Fruit fly (Drosophila melanogaster): ENCODE results near the gene opm.

opm gene

DNA sequence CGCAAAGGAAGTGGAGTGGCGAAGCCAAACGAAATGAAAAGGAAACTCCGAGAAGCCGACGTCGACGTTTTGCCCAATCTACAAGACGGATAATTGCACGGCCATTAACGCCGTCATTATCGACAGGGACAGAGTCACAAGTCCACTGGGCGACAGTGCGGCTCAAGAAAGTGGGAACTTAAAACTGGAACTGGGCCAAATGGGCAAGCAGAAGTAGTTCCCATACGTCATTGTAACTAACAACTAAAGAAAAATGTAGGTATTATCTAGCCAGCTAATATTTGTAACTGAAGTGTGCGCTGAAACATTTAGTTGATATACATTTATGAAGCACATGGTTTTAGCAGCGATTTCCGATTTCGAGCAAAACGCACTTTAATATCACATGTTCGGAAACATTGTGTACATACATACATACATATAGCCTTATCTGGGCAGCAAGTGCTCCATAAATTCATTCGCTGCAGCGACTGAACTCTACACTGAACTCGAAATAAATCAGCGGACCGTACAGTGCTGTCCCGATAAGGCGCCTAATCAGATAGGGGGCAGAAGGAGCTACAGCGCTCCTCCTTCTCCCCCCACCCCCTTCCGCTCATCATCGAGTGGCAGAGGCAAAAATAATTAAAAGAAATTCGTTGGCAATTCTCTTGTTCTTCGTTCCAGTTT, 4.7 kb upstream of the opm start (continued):
- TF ChIP-seq Ptx1 (GFP tag; IDR thresholded peaks at IDR 0.05) (no peak), CG34422 (GFP tag; IDR thresholded peaks at IDR 0.05) (0 out of 3 replicates have a peak, but pooled peaks have one; percentile 17), lbe (GFP tag; optimal IDR thresholded peaks at IDR 0.05) (peak; percentile 29), CG8290 (GFP tag; optimal IDR thresholded peaks at IDR 0.05) (no peak), CG8290 (tag; optimal IDR thresholded peaks at IDR 0.05) (no peak), CG12155 (GFP tag; optimal IDR thresholded peaks at IDR 0.05) (no peak), hb (GFP tag; IDR thresholded peaks at IDR 0.05; ENCODE audit: partially characterized antibody) (no peak), CG34376 (GFP tag; optimal IDR thresholded peaks at IDR 0.05) (peak; percentile 31)

DNA sequence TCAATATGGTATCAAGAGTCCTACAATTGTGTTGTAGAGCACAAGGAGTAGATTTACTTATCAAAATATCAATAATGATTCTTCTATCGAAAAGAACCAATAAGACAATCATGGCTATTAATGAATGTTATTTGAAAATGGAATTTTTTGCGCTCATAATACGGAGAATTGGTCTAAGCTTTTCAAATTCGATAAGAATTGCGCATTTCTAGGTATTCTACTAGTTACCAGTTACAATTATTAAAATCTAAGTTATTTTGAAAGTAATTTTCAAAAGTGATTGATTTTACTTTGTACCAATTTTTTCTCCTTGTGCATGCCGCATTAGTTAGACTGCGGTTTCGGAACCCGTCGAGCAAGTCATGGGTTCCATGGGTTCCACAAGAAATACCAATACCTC, 3.9 kb upstream of the opm start:
- peak; percentile 32; the same call in 1 of the 3 replicates for TF ChIP-seq row (GFP tag; IDR thresholded peaks at IDR 0.05)
- TF ChIP-seq CG12104 (GFP tag; optimal IDR thresholded peaks at IDR 0.05), result no peak
- peak; percentile 30 for TF ChIP-seq Med (GFP tag)
- TF ChIP-seq Dip2 (GFP tag; IDR thresholded peaks at IDR 0.05), result no peak
- peak; percentile 23 for TF ChIP-seq Ets65A (GFP tag)
- TF ChIP-seq CG11504 (tag; optimal IDR thresholded peaks at IDR 0.05), result peak; percentile 1
- TF ChIP-seq croc (GFP tag; conservative IDR thresholded peaks at IDR 0.05), result no peak

DNA sequence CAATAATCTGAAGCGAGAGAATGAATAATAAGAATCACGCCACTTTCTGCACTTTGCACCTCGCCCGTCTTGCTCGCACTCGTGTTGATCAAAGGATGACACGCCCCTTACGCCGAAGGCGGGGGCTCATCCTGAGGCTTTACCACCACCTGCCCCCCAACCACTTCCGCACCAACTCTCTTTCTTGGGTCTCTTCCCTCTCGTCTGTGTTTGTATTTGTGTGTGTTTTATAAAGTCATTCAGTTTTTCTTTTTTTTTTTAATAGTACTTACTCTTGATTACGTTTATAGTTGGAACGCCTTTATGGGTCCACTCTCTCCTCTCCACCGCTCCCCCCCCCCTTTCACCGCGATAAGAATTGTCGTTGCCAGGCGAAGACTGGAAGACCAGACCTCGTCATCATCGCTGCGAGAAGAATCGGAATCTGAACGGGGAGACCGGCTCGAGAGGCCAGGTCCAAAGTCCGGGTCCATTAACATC, 3.2 kb upstream of the opm start:
- TF ChIP-seq Med (GFP tag) (peak; percentile 17), sens (GFP tag) (peak; percentile 66), CG6654 (GFP tag; optimal IDR thresholded peaks at IDR 0.05) (no peak), bsh (GFP tag; optimal IDR thresholded peaks at IDR 0.05) (peak in 1 of 2 experiments; percentile 99), Dad (GFP tag; optimal IDR thresholded peaks at IDR 0.05) (no peak), Drgx (GFP tag; IDR thresholded peaks at IDR 0.05) (peak; percentile 84), Hmr (GFP tag; optimal IDR thresholded peaks at IDR 0.05) (peak; percentile 16), crol (GFP tag; IDR thresholded peaks at IDR 0.05) (peak; percentile 57; the same call in 1 of the 2 replicates), nom (GFP tag; optimal IDR thresholded peaks at IDR 0.05) (peak; percentile 100)

DNA sequence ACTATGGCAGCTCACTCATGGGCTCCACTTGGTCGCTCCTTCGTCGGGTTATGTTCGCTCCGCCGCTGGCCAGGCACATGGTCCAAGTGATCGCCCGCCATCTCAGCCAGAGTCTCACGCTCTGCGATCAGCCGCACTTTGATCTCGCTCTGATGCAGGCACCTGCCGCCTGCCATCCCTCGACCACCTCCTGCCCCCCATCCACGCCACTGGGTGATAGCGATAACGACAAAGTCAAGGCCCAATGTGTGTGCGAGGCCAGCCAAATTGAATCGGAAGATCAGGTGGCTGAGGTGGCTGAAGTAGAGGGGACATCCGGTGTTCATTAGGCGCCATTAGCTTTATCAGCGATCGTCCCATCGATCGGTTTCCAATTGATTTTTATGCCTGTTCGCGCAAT, 2.3 kb upstream of the opm start:
- TF ChIP-seq CG17359 (tag; optimal IDR thresholded peaks at IDR 0.05) (no peak), PHDP (tag; optimal IDR thresholded peaks at IDR 0.05) (no peak), CG7839 (tag; optimal IDR thresholded peaks at IDR 0.05) (no peak), sim (GFP tag; IDR thresholded peaks at IDR 0.05) (no peak), az2 (GFP tag; optimal IDR thresholded peaks at IDR 0.05) (no peak), nom (GFP tag; optimal IDR thresholded peaks at IDR 0.05) (peak; percentile 84), so (GFP tag; IDR thresholded peaks at IDR 0.05) (no peak), Atf-2 (GFP tag; optimal IDR thresholded peaks at IDR 0.05) (no peak), repo (GFP tag; optimal IDR thresholded peaks at IDR 0.05) (no peak), Fer3 (tag; optimal IDR thresholded peaks at IDR 0.05) (no peak), Mad (GFP tag; optimal IDR thresholded peaks at IDR 0.05) (no peak), tx (GFP tag; optimal IDR thresholded peaks at IDR 0.05) (no peak), CG8388 (GFP tag; optimal IDR thresholded peaks at IDR 0.05) (no peak), Med (GFP tag) (peak; percentile 57), ftz-f1 (GFP tag; optimal IDR thresholded peaks at IDR 0.05) (peak; percentile 36), Ets65A (GFP tag) (peak; percentile 28), slbo (GFP tag; IDR thresholded peaks at IDR 0.05) (0 out of 2 replicates have a peak, but pooled peaks have one; percentile 12), CG16815 (GFP tag; optimal IDR thresholded peaks at IDR 0.05) (no peak), CG7987 (GFP tag; optimal IDR thresholded peaks at IDR 0.05) (no peak), Poxn (GFP tag; IDR thresholded peaks at IDR 0.05) (no peak), sug (tag; optimal IDR thresholded peaks at IDR 0.05) (peak; percentile 40), sd (tag; optimal IDR thresholded peaks at IDR 0.05) (no peak)
